Worm (Caenorhabditis elegans): ENCODE results near the gene C55A1.1.

DNA sequence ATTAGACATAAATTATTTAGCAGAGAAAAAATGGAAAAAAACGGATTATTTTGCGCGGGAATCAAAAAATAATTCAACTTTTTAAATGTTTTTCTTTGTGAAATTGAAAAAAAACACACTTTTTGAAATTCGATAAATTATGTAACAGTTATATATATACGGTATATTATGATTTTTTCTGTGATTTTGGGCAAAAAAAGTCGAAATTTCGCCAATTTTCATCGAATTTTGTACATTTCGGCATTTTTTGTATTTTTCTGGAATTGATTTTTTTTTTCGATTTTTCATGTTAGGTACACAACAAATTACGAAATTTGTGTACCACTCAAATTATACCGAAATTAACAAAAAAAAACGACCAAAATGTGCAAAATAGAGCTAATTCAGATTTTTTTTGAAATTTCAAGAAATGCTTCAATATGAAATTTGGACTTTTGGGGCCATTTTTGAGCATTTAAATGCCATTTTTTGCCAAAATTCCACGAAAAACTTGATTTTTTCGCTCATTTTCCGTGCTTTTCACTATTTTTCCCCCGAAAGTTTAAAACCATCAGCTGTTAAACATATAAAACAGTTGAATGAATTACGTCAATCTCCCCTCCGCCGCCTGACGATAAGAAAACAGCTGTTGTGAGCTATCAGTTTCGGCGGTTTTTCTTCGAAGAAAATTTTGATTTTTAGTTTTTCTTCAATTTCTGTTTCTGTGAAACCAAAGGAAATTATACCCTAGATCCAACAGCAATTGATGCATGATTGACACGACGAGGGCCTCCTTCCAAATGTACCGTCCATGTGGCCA, 36.8 kb downstream of the C55A1.1 start:
- TF ChIP-seq nhr-28 (tag; optimal IDR thresholded peaks at IDR 0.05) (no peak), pqm-1 (tag; optimal IDR thresholded peaks at IDR 0.05) (no peak), fkh-10 (GFP tag; optimal IDR thresholded peaks at IDR 0.05) (no peak), skn-1 (tag; optimal IDR thresholded peaks at IDR 0.05) (no peak), daf-12 (tag; optimal IDR thresholded peaks at IDR 0.05) (no peak), zag-1 (tag; optimal IDR thresholded peaks at IDR 0.05) (no peak), nhr-25 (tag; optimal IDR thresholded peaks at IDR 0.05) (no peak), snpc-4 (tag; optimal IDR thresholded peaks at IDR 0.05) (no peak), lin-39 (tag; optimal IDR thresholded peaks at IDR 0.05) (no peak), lin-15B (tag; optimal IDR thresholded peaks at IDR 0.05) (no peak), elt-2 (tag; optimal IDR thresholded peaks at IDR 0.05) (peak; percentile 16)
